Worm (Caenorhabditis elegans) whole organism, L2 larva: ENCODE data around the gene Y51H4A.1.
A peak's percentile ranks its signal among the peaks of the same experiment; 100 is the strongest.
"Not testable (repeated sequence)": the region's sequence is repeated elsewhere in the genome, so short reads cannot be mapped to it uniquely, and the experiment has no call there.

ENCODE experiments used
- C34F6.9 ChIP-seq: fragments of 150-350 bp; optimal IDR thresholded peaks from 2 replicates; lab custom pipeline; 2014; ENCODE audit warnings: missing biosample characterization, missing genetic modification characterization
- F13H6.1 ChIP-seq: sonication (generic microtip); optimal IDR thresholded peaks from 2 replicates; lab custom pipeline; 2016; ENCODE audit warnings: missing genetic modification characterization, missing compliant biosample characterization
- R02D3.7 ChIP-seq: fragments of 150-350 bp; optimal IDR thresholded peaks from 2 replicates; lab custom pipeline; 2014; ENCODE audit warnings: missing biosample characterization, missing genetic modification characterization
- aly-2 ChIP-seq: fragments of 150-350 bp; optimal IDR thresholded peaks from 2 replicates; lab custom pipeline; 2014; ENCODE audit warnings: missing biosample characterization, missing genetic modification characterization
- ama-1 ChIP-seq: fragments of 150-350 bp; optimal IDR thresholded peaks from 2 replicates; lab custom pipeline; 2018; ENCODE audit warnings: inconsistent platforms
- blmp-1 ChIP-seq: sonication (generic microtip); optimal IDR thresholded peaks from 2 replicates; lab custom pipeline; 2017; ENCODE audit warnings: missing genetic modification characterization, mild to moderate bottlenecking, missing compliant biosample characterization, antibody characterized with exemption, moderate library complexity; ENCODE audit not compliant: insufficient read depth
- ceh-16 ChIP-seq: fragments of 150-350 bp; optimal IDR thresholded peaks from 2 replicates; lab custom pipeline; 2014; ENCODE audit warnings: missing biosample characterization, missing genetic modification characterization
- ceh-82 ChIP-seq: fragments of 150-350 bp; optimal IDR thresholded peaks from 2 replicates; lab custom pipeline; 2014; ENCODE audit warnings: missing biosample characterization, missing genetic modification characterization
- crh-2 ChIP-seq: sonication (generic microtip); optimal IDR thresholded peaks from 2 replicates; lab custom pipeline; 2017; ENCODE audit warnings: missing biosample characterization, missing genetic modification characterization
- dmd-4 ChIP-seq: sonication (generic microtip); optimal IDR thresholded peaks from 2 replicates; lab custom pipeline; 2017; ENCODE audit warnings: missing biosample characterization, missing genetic modification characterization
- elt-1 ChIP-seq: fragments of 150-350 bp; optimal IDR thresholded peaks from 2 replicates; lab custom pipeline; 2014; ENCODE audit warnings: missing biosample characterization, missing genetic modification characterization
- elt-3 ChIP-seq: sonication (generic microtip); optimal IDR thresholded peaks from 2 replicates; lab custom pipeline; 2017; ENCODE audit warnings: missing biosample characterization, missing genetic modification characterization
- fos-1 ChIP-seq: fragments of 150-350 bp; optimal IDR thresholded peaks from 2 replicates; lab custom pipeline; 2014; ENCODE audit warnings: missing biosample characterization, missing genetic modification characterization
- gmeb-1 ChIP-seq: fragments of 150-350 bp; optimal IDR thresholded peaks from 2 replicates; lab custom pipeline; 2014; ENCODE audit warnings: missing biosample characterization, missing genetic modification characterization
- lin-39 ChIP-seq: fragments of 150-350 bp; optimal IDR thresholded peaks from 2 replicates; lab custom pipeline; 2014; ENCODE audit warnings: missing biosample characterization, missing genetic modification reagents, missing genetic modification characterization
- lsy-2 ChIP-seq, 2 experiments: fragments of 150-350 bp in 1 of 2; sonication (generic microtip) in 1 of 2; optimal IDR thresholded peaks; 2 replicates each; lab custom pipeline; 2014 to 2017; ENCODE audit warnings: missing biosample characterization in 2 of 2, missing genetic modification characterization in 2 of 2
- mab-5 ChIP-seq: fragments of 150-350 bp; optimal IDR thresholded peaks from 2 replicates; lab custom pipeline; 2014; ENCODE audit warnings: missing biosample characterization, missing genetic modification characterization
- mbf-1 ChIP-seq: sonication (generic microtip); optimal IDR thresholded peaks from 2 replicates; lab custom pipeline; 2017; ENCODE audit warnings: missing biosample characterization, missing genetic modification characterization
- mdl-1 ChIP-seq, 2 experiments: fragments of 150-350 bp in 1 of 2; sonication (generic microtip) in 1 of 2; optimal IDR thresholded peaks; 2 replicates each; lab custom pipeline; 2017; ENCODE audit warnings: missing biosample characterization in 2 of 2, missing genetic modification characterization in 2 of 2
- nhr-10 ChIP-seq: sonication (generic microtip); optimal IDR thresholded peaks from 2 replicates; lab custom pipeline; 2017; ENCODE audit warnings: missing biosample characterization, missing genetic modification characterization
- nhr-12 ChIP-seq: fragments of 150-350 bp; optimal IDR thresholded peaks from 2 replicates; lab custom pipeline; 2014; ENCODE audit warnings: missing biosample characterization, missing genetic modification characterization
- nhr-129 ChIP-seq: fragments of 150-350 bp; optimal IDR thresholded peaks from 2 replicates; lab custom pipeline; 2014; ENCODE audit warnings: missing biosample characterization, missing genetic modification characterization
- nhr-21 ChIP-seq: fragments of 150-350 bp; optimal IDR thresholded peaks from 2 replicates; lab custom pipeline; 2014; ENCODE audit warnings: missing biosample characterization, missing genetic modification characterization
- nhr-23 ChIP-seq: fragments of 150-350 bp; optimal IDR thresholded peaks from 2 replicates; lab custom pipeline; 2014; ENCODE audit warnings: missing biosample characterization, missing genetic modification reagents, missing genetic modification characterization
- nhr-237 ChIP-seq: fragments of 150-350 bp; optimal IDR thresholded peaks from 2 replicates; lab custom pipeline; 2014; ENCODE audit warnings: missing biosample characterization, missing genetic modification characterization
- nhr-25 ChIP-seq: fragments of 150-350 bp; sonication (generic microtip); optimal IDR thresholded peaks from 3 replicates; lab custom pipeline; 2014; ENCODE audit warnings: missing biosample characterization, missing genetic modification characterization
- nhr-6 ChIP-seq: fragments of 150-350 bp; optimal IDR thresholded peaks from 2 replicates; lab custom pipeline; 2014; ENCODE audit warnings: missing biosample characterization, missing genetic modification characterization
- peb-1 ChIP-seq: fragments of 150-350 bp; optimal IDR thresholded peaks from 2 replicates; lab custom pipeline; 2014; ENCODE audit warnings: missing biosample characterization, missing genetic modification characterization
- sem-4 ChIP-seq: fragments of 150-350 bp; optimal IDR thresholded peaks from 2 replicates; lab custom pipeline; 2014; ENCODE audit warnings: missing biosample characterization, missing genetic modification reagents, missing genetic modification characterization
- skn-1 ChIP-seq: sonication (generic microtip); optimal IDR thresholded peaks from 2 replicates; lab custom pipeline; 2017; ENCODE audit warnings: missing biosample characterization, missing genetic modification characterization
- sma-3 ChIP-seq: sonication (generic microtip); optimal IDR thresholded peaks from 2 replicates; lab custom pipeline; 2016; ENCODE audit warnings: missing genetic modification reagents, missing genetic modification characterization, missing compliant biosample characterization
- snpc-4 ChIP-seq: fragments of 150-350 bp; optimal IDR thresholded peaks from 2 replicates; lab custom pipeline; 2014; ENCODE audit warnings: missing biosample characterization, missing genetic modification characterization
- unc-39 ChIP-seq: fragments of 150-350 bp; optimal IDR thresholded peaks from 2 replicates; lab custom pipeline; 2014; ENCODE audit warnings: missing biosample characterization, missing genetic modification characterization
- unc-55 ChIP-seq: fragments of 150-350 bp; sonication (generic microtip); optimal IDR thresholded peaks from 3 replicates; lab custom pipeline; 2014; ENCODE audit warnings: missing biosample characterization, missing genetic modification reagents, missing genetic modification characterization
- unc-62 ChIP-seq: fragments of 150-350 bp; optimal IDR thresholded peaks from 2 replicates; lab custom pipeline; 2014; ENCODE audit warnings: missing biosample characterization, missing genetic modification reagents, missing genetic modification characterization
- ztf-1 ChIP-seq: fragments of 200-800 bp; sonication (Bioruptor generic); conservative IDR thresholded peaks from 2 replicates; pipeline ENCODE4 v1.3.6; 2022; ENCODE audit warnings: missing genetic modification characterization, missing compliant biosample characterization
- ztf-11 ChIP-seq: sonication (generic microtip); optimal IDR thresholded peaks from 2 replicates; lab custom pipeline; 2017; ENCODE audit warnings: missing biosample characterization, missing genetic modification characterization
- ztf-4 ChIP-seq: fragments of 150-350 bp; optimal IDR thresholded peaks from 2 replicates; lab custom pipeline; 2014; ENCODE audit warnings: missing biosample characterization, missing genetic modification characterization

The Y51H4A.1 gene

ce11 chrIV:16477169-16477568 is at the start of gene Y51H4A.1:
Y51H4A.1 (minus strand) TSS chrIV:16477295.
- TF ChIP-seq ceh-16 (tag; lab: Kevin White, UChicago) (no peak), unc-55 (peak; percentile 19)

DNA sequence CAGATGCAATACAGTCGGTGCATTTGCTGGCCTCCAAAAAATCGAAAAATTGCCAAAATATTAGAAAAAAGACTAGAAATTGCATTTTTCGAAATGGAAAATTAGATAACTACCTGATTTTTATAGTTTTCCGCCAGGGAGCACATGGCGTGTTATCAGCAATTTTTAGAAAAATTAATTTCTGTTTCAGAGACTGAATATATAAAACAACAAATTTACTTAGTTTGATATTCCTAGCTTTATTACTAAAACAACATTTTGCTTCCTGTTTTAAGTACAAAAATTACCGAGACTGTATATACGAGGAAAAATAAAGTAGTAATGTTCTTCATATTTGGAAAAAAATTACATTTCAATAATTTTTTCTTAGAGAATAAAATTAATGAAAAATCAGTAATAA is 48.9 kb upstream of the Y51H4A.1 start, which contains the start of gene Y51H4A.5:
Gene Y51H4A.5, minus strand, starts transcription at position 101 of the 400 bp plus-strand sequence.
- no peak for TF ChIP-seq mab-5 (tag; lab: Kevin White, UChicago)
- no peak for TF ChIP-seq nhr-12
- TF ChIP-seq nhr-129 (tag; lab: Kevin White, UChicago): no peak
- no peak for TF ChIP-seq sma-3 (GFP tag; lab: Kevin White, UChicago)
- TF ChIP-seq elt-1 (tag; lab: Kevin White, UChicago): no peak
- TF ChIP-seq sem-4 (tag; lab: Kevin White, UChicago): no peak
- TF ChIP-seq nhr-23 (tag; lab: Kevin White, UChicago): no peak
- no peak for TF ChIP-seq ceh-82 (tag; lab: Kevin White, UChicago)
- no peak for TF ChIP-seq unc-62 (GFP tag; lab: Kevin White, UChicago)
- no peak for TF ChIP-seq unc-55
- no peak for TF ChIP-seq peb-1
- no peak for TF ChIP-seq ceh-16 (tag; lab: Kevin White, UChicago)
- no peak for TF ChIP-seq snpc-4 (tag; lab: Kevin White, UChicago)
- no peak for TF ChIP-seq skn-1 (tag; lab: Kevin White, UChicago)
- TF ChIP-seq crh-2 (tag; lab: Kevin White, UChicago): no peak
- no peak for TF ChIP-seq ztf-4 (tag; lab: Kevin White, UChicago)
- TF ChIP-seq R02D3.7 (tag; lab: Kevin White, UChicago): no peak
- no peak for TF ChIP-seq F13H6.1 (tag; lab: Kevin White, UChicago)
- no peak for TF ChIP-seq lin-39
- TF ChIP-seq dmd-4 (tag; lab: Kevin White, UChicago): no peak

ce11 chrIV:16525018-16525417 is 47.9 kb upstream of the Y51H4A.1 start:
- TF ChIP-seq blmp-1 (tag; lab: Kevin White, UChicago): no peak
- no peak for TF ChIP-seq snpc-4 (tag; lab: Kevin White, UChicago)

ce11 chrIV:16507132-16507531 is 30.0 kb upstream of the Y51H4A.1 start, which contains the start of gene Y51H4A.935:
Y51H4A.935 (minus strand) TSS chrIV:16507232.
- TF ChIP-seq nhr-25 (tag; lab: Kevin White, UChicago); lsy-2 (tag; optimal IDR thresholded peaks at IDR 0.05; lab: Kevin White, UChicago); blmp-1 (tag; lab: Kevin White, UChicago): not testable (repeated sequence)

DNA sequence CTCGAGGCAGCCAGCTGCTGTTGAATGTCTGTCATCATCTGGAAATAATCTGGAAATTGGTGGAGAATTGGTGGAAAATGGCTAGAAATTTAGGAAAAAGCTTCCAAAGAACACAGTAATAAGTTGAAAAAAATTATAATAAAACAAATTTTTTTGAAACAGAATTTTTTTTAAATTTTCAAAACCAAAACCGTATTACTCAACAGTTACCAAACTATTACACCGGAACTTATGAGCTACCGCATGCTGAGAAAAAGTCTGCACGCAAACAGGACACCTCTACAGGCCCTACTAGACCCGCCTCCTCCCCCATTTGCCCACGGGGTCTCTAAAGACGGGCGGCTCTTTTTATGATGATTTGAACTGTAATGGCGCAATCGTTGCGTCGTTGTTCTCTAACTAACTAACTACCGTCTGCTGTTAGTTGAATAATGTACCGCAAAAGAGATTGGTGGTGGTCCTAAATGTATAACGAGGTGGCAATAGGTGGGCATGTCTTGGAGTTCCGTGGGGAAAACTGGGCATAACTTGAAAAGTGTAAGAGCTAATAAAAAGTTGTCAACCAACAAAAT is 28.6 kb upstream of the Y51H4A.1 start, which contains the start of gene zip-7:
Gene zip-7, minus strand, starts transcription at position 51 of the 572 bp plus-strand sequence.
- no peak for TF ChIP-seq gmeb-1 (tag; lab: Kevin White, UChicago)
- no peak for TF ChIP-seq peb-1
- TF ChIP-seq snpc-4 (tag; lab: Kevin White, UChicago): no peak
- no peak for TF ChIP-seq mdl-1 (tag; optimal IDR thresholded peaks at IDR 0.05; lab: Kevin White, UChicago)
- no peak for TF ChIP-seq dmd-4 (tag; lab: Kevin White, UChicago)
- TF ChIP-seq crh-2 (tag; lab: Kevin White, UChicago): no peak
- TF ChIP-seq mbf-1 (tag; lab: Kevin White, UChicago): no peak
- no peak for TF ChIP-seq lin-39
- no peak for TF ChIP-seq ztf-4 (tag; lab: Kevin White, UChicago)
- TF ChIP-seq nhr-25 (tag; lab: Kevin White, UChicago): no peak
- no peak for TF ChIP-seq nhr-6 (tag; lab: Kevin White, UChicago)
- no peak for TF ChIP-seq skn-1 (tag; lab: Kevin White, UChicago)
- TF ChIP-seq unc-62 (GFP tag; lab: Kevin White, UChicago): no peak
- no peak for TF ChIP-seq blmp-1 (tag; lab: Kevin White, UChicago)
- TF ChIP-seq nhr-237 (tag; lab: Kevin White, UChicago): no peak
- no peak for TF ChIP-seq ztf-1 (GFP tag; lab: Robert Waterston, UW)

DNA sequence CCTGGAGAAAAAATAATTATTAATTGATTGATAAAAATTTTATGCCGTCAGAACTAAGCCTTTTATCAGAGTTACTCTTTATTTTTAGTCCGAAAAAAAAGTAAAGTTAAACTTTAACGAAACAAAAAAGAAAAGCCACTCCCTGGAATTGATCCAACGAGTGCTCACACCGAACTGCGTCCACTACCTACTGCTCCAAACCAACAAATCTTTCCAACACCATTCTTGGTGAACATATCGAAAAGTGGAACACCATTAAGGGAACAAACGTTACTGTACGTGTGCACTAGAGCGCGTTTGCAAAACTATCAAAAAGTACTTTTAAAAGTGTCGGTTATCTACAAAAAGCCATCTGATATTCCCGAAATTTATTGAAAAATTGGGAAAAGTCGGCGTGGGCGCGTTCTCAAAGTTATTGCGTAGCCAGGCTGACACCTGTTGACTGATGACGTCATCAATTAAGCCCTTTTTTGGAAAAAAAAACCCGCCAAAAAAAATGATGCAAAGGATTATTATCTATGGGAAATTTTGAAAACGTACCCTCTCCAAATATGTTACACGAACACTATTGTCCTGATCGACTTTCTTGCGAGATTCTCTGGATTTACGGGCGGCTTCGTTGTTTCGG is 26.6 kb upstream of the Y51H4A.1 start:
- TF ChIP-seq ztf-11 (no peak), nhr-21 (no peak), nhr-129 (tag; lab: Kevin White, UChicago) (no peak), C34F6.9 (tag; lab: Kevin White, UChicago) (no peak), gmeb-1 (tag; lab: Kevin White, UChicago) (no peak), aly-2 (tag; lab: Kevin White, UChicago) (no peak), nhr-10 (tag; lab: Kevin White, UChicago) (no peak), nhr-12 (no peak), nhr-6 (tag; lab: Kevin White, UChicago) (no peak), lsy-2 (tag; optimal IDR thresholded peaks at IDR 0.05; lab: Kevin White, UChicago) (no peak), mdl-1 (tag; optimal IDR thresholded peaks at IDR 0.05; lab: Kevin White, UChicago) (no peak), unc-39 (tag; lab: Kevin White, UChicago) (no peak), elt-3 (tag; lab: Kevin White, UChicago) (no peak), fos-1 (tag; lab: Kevin White, UChicago) (no peak), ztf-1 (GFP tag; lab: Robert Waterston, UW) (no peak), blmp-1 (tag; lab: Kevin White, UChicago) (no peak), ama-1 (no peak)
